Fruit fly (Drosophila melanogaster) whole organism, pupa: ENCODE data around the gene alphaTub67C.
A peak's percentile ranks its signal among the peaks of the same experiment; 100 is the strongest.

Experiments used
- CG12605 ChIP-seq: fragments of 200-800 bp; sonication (Bioruptor generic); IDR thresholded peaks from 2 replicates; pipeline ENCODE4 v1.3.6; 2022; ENCODE audit warnings: missing biosample characterization, missing genetic modification characterization
- CG13204 ChIP-seq: fragments of 200-800 bp; sonication (Bioruptor generic); optimal IDR thresholded peaks from 2 replicates; lab custom pipeline; 2018; ENCODE audit warnings: missing biosample characterization, mild to moderate bottlenecking, missing genetic modification characterization, moderate library complexity
- CG14655 ChIP-seq: fragments of 200-800 bp; sonication (Bioruptor generic); optimal IDR thresholded peaks from 3 replicates; lab custom pipeline; 2017; ENCODE audit warnings: mild to moderate bottlenecking, missing biosample characterization, missing genetic modification reagents, missing genetic modification characterization
- CG15710 ChIP-seq: fragments of 200-800 bp; sonication (Bioruptor generic); optimal IDR thresholded peaks from 2 replicates; lab custom pipeline; 2018; ENCODE audit warnings: missing biosample characterization, mild to moderate bottlenecking, missing genetic modification characterization, moderate library complexity
- CG17806 ChIP-seq: fragments of 200-800 bp; sonication (Bioruptor generic); optimal IDR thresholded peaks from 2 replicates; lab custom pipeline; 2018; ENCODE audit warnings: missing biosample characterization, mild to moderate bottlenecking, missing genetic modification characterization, moderate library complexity
- CG32121 ChIP-seq: fragments of 200-800 bp; sonication (Bioruptor generic); IDR thresholded peaks from 2 replicates; pipeline ENCODE4 v1.3.6; 2022; ENCODE audit warnings: missing biosample characterization, missing genetic modification characterization
- CG34367 ChIP-seq: fragments of 200-800 bp; sonication (Bioruptor generic); optimal IDR thresholded peaks from 2 replicates; lab custom pipeline; 2018; ENCODE audit warnings: missing biosample characterization, mild to moderate bottlenecking, missing genetic modification characterization
- CG4496 ChIP-seq: fragments of 200-800 bp; sonication (Bioruptor generic); IDR thresholded peaks from 3 replicates; pipeline ENCODE4 v1.3.6; 2022; ENCODE audit warnings: missing biosample characterization, missing genetic modification characterization
- CG8159 ChIP-seq: fragments of 200-800 bp; sonication (Bioruptor generic); optimal IDR thresholded peaks from 3 replicates; lab custom pipeline; 2018; ENCODE audit warnings: missing biosample characterization, mild to moderate bottlenecking, missing genetic modification characterization, moderate library complexity
- CG8301 ChIP-seq: fragments of 200-800 bp; sonication (Bioruptor generic); optimal IDR thresholded peaks from 2 replicates; lab custom pipeline; 2018; ENCODE audit warnings: missing biosample characterization, mild to moderate bottlenecking, missing genetic modification characterization
- CG9948 ChIP-seq: fragments of 200-800 bp; sonication (Bioruptor generic); optimal IDR thresholded peaks from 2 replicates; lab custom pipeline; 2018; ENCODE audit warnings: missing biosample characterization, mild to moderate bottlenecking, missing genetic modification characterization, moderate library complexity
- D1 ChIP-seq: fragments of 200-800 bp; sonication (Bioruptor generic); optimal IDR thresholded peaks from 2 replicates; lab custom pipeline; 2018; ENCODE audit warnings: missing biosample characterization, mild to moderate bottlenecking, missing genetic modification characterization, moderate library complexity
- EcR ChIP-seq: fragments of 200-800 bp; sonication (Bioruptor generic); optimal IDR thresholded peaks from 3 replicates; lab custom pipeline; 2019; ENCODE audit warnings: missing biosample characterization, missing genetic modification characterization, mild to moderate bottlenecking, moderate library complexity, missing genetic modification reagents
- Ets98B ChIP-seq: fragments of 200-800 bp; sonication (Bioruptor generic); IDR thresholded peaks from 2 replicates; pipeline ENCODE4 v1.3.6; 2022; ENCODE audit warnings: missing biosample characterization, missing genetic modification characterization
- Pif1A ChIP-seq: fragments of 200-800 bp; sonication (Bioruptor generic); optimal IDR thresholded peaks from 3 replicates; lab custom pipeline; 2016; ENCODE audit warnings: missing biosample characterization, missing genetic modification characterization
- Pif1B ChIP-seq: fragments of 200-800 bp; sonication (Bioruptor generic); optimal IDR thresholded peaks from 3 replicates; lab custom pipeline; 2016; ENCODE audit warnings: missing biosample characterization, missing genetic modification characterization
- Snoo ChIP-seq: fragments of 200-800 bp; sonication (Bioruptor generic); optimal IDR thresholded peaks from 3 replicates; lab custom pipeline; 2017; ENCODE audit warnings: missing biosample characterization, mild to moderate bottlenecking, missing genetic modification characterization, inconsistent platforms
- fd96Ca ChIP-seq: fragments of 200-800 bp; sonication (Bioruptor generic); IDR thresholded peaks from 3 replicates; pipeline ENCODE4 v1.3.6; 2022; ENCODE audit warnings: missing biosample characterization, missing genetic modification characterization
- gl ChIP-seq: fragments of 200-800 bp; sonication (Bioruptor generic); optimal IDR thresholded peaks from 2 replicates; lab custom pipeline; 2018; ENCODE audit warnings: missing biosample characterization, mild to moderate bottlenecking, missing genetic modification characterization
- rn ChIP-seq: fragments of 200-800 bp; sonication (Bioruptor generic); IDR thresholded peaks from 2 replicates; pipeline ENCODE4 v1.3.6; 2022; ENCODE audit warnings: missing biosample characterization, missing genetic modification characterization

alphaTub67C gene

DNA sequence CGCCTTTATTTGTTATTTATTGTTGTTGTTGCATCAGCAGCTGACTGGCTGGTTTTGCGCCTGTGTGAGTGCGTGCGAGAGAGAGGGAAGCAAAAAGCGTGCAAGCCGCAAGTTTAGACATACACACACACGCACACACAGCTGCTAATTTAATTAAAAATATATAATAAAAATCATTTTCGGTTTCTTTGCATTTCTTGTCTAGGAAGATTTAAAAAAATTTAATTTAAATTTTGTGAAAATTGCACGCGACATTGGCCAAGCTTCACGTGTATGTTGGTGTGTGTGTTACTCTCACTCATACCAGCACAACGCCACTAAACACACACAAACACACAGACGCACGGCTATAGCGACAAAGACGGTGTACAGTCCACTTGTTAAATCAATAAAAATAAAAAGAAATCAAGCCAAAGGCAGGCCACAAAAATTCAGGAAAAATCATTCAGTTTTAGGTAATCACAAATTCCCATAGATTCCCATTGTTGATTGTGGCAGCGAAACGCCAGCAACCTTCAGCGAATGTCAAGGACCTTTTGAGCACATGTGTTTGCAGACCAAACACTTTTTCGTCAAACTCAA lies 12.6 kb downstream of the alphaTub67C start:
- no peak for TF ChIP-seq Snoo (tag; lab: Kevin White, UChicago)
- TF ChIP-seq EcR: no peak
- TF ChIP-seq CG13204 (GFP tag; lab: Kevin White, UChicago): no peak
- TF ChIP-seq CG32121 (GFP tag; lab: Robert Waterston, UW): peak; percentile 27; the same call in 1 of the 2 replicates
- TF ChIP-seq CG8159 (tag; lab: Kevin White, UChicago): no peak
- TF ChIP-seq CG12605 (GFP tag; lab: Robert Waterston, UW): no peak
- no peak for TF ChIP-seq CG8301 (tag; lab: Kevin White, UChicago)
- TF ChIP-seq Pif1B (GFP tag; lab: Kevin White, UChicago): no peak
- TF ChIP-seq CG4496 (GFP tag; lab: Robert Waterston, UW): peak; percentile 63; the same call in 1 of the 3 replicates
- TF ChIP-seq, all 21 proteins: peak for 2

DNA sequence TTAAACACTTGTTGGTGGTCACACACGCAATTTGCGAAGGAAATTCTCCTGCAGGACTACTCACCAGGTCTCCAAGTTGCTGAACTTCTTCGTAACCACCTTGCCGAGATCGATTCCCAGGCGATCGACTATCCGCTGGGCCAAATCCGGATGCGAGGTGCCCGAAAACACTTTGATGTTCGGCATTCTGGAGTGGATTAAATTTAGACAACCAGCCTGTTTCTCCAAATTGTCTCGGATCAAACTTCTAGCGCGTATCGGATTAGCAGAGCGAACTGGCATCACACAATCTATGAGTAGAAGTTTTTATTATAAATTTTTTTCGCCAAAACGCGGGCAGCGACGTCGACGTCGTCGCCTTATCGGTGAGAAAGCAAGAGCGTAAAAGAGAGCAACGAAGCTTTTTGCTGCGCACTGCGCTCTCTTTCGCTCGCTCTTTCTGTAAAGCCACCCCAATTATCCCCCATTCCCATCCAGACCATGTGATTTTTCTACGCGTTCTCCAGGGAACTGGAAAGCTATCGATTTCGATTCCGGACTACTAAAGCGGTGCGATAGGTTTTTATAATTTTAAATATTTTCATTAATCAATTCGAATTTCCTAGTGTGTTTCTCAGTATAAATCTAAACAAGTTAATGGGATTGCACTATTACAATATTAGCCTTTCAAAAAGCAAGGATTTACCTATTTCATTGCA lies 13.2 kb downstream of the alphaTub67C start:
- TF ChIP-seq Pif1A (no peak), fd96Ca (GFP tag; lab: Robert Waterston, UW) (no peak), Snoo (tag; lab: Kevin White, UChicago) (no peak), Ets98B (GFP tag; lab: Robert Waterston, UW) (peak; percentile 27; the same call in 1 of the 2 replicates), CG12605 (GFP tag; lab: Robert Waterston, UW) (peak; percentile 40; the same call in 1 of the 2 replicates), CG4496 (GFP tag; lab: Robert Waterston, UW) (peak; percentile 48; the same call in 1 of the 3 replicates), CG17806 (tag; lab: Kevin White, UChicago) (no peak), CG9948 (tag; lab: Kevin White, UChicago) (no peak)

DNA sequence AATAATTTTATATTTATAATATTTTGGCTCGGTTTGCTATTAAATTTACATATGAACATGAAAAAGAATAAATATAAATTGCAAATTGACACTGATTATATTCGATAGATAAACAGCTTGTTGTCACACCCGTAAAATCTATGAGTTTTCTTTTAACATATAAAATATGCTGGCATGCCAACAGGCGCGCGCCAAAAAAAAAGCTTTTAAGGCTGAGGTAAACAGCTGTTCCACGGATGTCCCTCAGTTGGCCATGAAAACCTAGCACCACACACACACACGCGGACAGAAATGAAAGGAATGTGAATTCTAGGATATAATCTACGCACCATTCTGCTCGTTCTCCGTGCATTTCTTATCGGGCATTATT lies 13.8 kb downstream of the alphaTub67C start:
- no peak for TF ChIP-seq CG15710 (tag; lab: Kevin White, UChicago)
- no peak for TF ChIP-seq Snoo (tag; lab: Kevin White, UChicago)
- TF ChIP-seq CG4496 (GFP tag; lab: Robert Waterston, UW): no peak
- TF ChIP-seq CG14655: no peak
- no peak for TF ChIP-seq fd96Ca (GFP tag; lab: Robert Waterston, UW)
- TF ChIP-seq gl (tag; lab: Kevin White, UChicago): no peak
- no peak for TF ChIP-seq Pif1B (GFP tag; lab: Kevin White, UChicago)
- no peak for TF ChIP-seq CG12605 (GFP tag; lab: Robert Waterston, UW)
- TF ChIP-seq Pif1A: no peak
- TF ChIP-seq CG8301 (tag; lab: Kevin White, UChicago): no peak
- no peak for TF ChIP-seq EcR
- no peak for TF ChIP-seq CG32121 (GFP tag; lab: Robert Waterston, UW)
- TF ChIP-seq D1 (tag; lab: Kevin White, UChicago): no peak

DNA sequence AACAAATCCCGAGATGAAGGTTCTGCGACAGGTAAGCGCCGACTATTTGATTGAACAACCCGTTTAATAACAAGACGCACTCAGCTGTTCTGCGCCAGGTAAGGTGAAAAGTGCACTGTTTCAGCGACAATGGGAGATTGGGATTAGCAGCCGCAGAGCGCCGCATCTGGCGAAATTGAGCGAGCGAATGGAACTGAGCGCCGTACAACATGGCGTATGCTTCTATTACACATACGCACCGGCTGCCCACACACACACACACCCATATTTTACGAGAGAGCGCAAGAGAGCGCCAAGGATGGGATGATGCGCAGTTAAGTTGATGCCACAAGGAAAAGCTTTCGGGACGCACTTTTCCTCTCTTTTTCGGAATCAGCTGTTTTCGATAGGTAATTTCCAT lies 14.2 kb downstream of the alphaTub67C start:
- TF ChIP-seq gl (tag; lab: Kevin White, UChicago) (no peak), rn (GFP tag; lab: Robert Waterston, UW) (no peak), CG9948 (tag; lab: Kevin White, UChicago) (no peak), CG32121 (GFP tag; lab: Robert Waterston, UW) (no peak), CG14655 (no peak), CG8301 (tag; lab: Kevin White, UChicago) (no peak)

DNA sequence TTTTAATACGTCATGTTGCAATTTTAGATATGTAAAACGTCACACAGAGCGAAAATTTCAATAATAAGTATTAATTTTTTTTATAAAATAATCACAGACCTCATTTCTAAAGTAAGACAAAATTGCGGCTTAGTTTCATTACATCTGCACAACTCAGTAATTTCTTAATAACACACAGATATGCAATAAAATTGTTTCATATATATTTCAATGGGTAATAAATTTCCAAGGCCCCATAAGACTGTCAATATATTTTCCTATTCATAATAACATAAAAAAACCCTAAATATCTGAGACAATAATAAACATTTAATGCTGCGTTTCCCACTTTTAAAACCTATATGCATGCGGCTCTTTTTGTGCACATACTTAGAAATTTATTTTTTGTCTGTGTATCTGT lies 14.6 kb downstream of the alphaTub67C start:
- TF ChIP-seq CG13204 (GFP tag; lab: Kevin White, UChicago): no peak
- peak; percentile 37 for TF ChIP-seq CG8301 (tag; lab: Kevin White, UChicago)
- peak; percentile 21 for TF ChIP-seq CG9948 (tag; lab: Kevin White, UChicago)
- peak; percentile 42 for TF ChIP-seq CG17806 (tag; lab: Kevin White, UChicago)
- TF ChIP-seq Pif1B (GFP tag; lab: Kevin White, UChicago): no peak
- peak; percentile 5 for TF ChIP-seq CG14655
- peak; percentile 47 for TF ChIP-seq CG34367 (tag; lab: Kevin White, UChicago)
- peak; percentile 36 for TF ChIP-seq CG15710 (tag; lab: Kevin White, UChicago)
- TF ChIP-seq CG8159 (tag; lab: Kevin White, UChicago): peak; percentile 0
- no peak for TF ChIP-seq CG12605 (GFP tag; lab: Robert Waterston, UW)
- TF ChIP-seq Pif1A: no peak
- TF ChIP-seq CG32121 (GFP tag; lab: Robert Waterston, UW): peak; percentile 31; the same call in 1 of the 2 replicates
- TF ChIP-seq Snoo (tag; lab: Kevin White, UChicago): peak; percentile 15
- TF ChIP-seq Ets98B (GFP tag; lab: Robert Waterston, UW): 0 out of 2 replicates have a peak, but pooled peaks have one; percentile 34
- TF ChIP-seq gl (tag; lab: Kevin White, UChicago): no peak
- TF ChIP-seq CG4496 (GFP tag; lab: Robert Waterston, UW): 0 out of 3 replicates have a peak, but pooled peaks have one; percentile 30
- peak; percentile 19 for TF ChIP-seq D1 (tag; lab: Kevin White, UChicago)
- TF ChIP-seq fd96Ca (GFP tag; lab: Robert Waterston, UW): no peak
